Worm (Caenorhabditis elegans) whole organism, L4 larva: Measurements from ENCODE around the gene ama-1.

Experiments used
- D1046.2 ChIP-seq: fragments of 200-800 bp; sonication (Bioruptor generic); IDR thresholded peaks from 2 replicates; pipeline ENCODE4 v1.3.6; 2022; ENCODE audit warnings: missing genetic modification characterization, missing compliant biosample characterization
- F10B5.3 ChIP-seq: sonication (generic microtip); optimal IDR thresholded peaks from 2 replicates; lab custom pipeline; 2016; ENCODE audit warnings: mild to moderate bottlenecking, missing genetic modification characterization, missing compliant biosample characterization
- F37D6.2 ChIP-seq: sonication (generic microtip); optimal IDR thresholded peaks from 2 replicates; lab custom pipeline; 2016; ENCODE audit warnings: mild to moderate bottlenecking, missing genetic modification characterization, missing compliant biosample characterization
- Y48G9A.11 ChIP-seq: fragments of 200-800 bp; sonication (Bioruptor generic); IDR thresholded peaks from 2 replicates; pipeline ENCODE4 v1.3.6; 2022; ENCODE audit warnings: missing genetic modification reagents, missing genetic modification characterization, missing compliant biosample characterization
- Y5F2A.4 ChIP-seq: fragments of 200-800 bp; sonication (Bioruptor generic); optimal IDR thresholded peaks from 2 replicates; lab custom pipeline; 2018; ENCODE audit warnings: mild to moderate bottlenecking, missing genetic modification characterization, missing compliant biosample characterization
- aha-1 ChIP-seq: fragments of 150-350 bp; peaks from one replicate; lab custom pipeline; 2014; ENCODE audit warnings: missing biosample characterization, missing genetic modification characterization
- aly-2 ChIP-seq: sonication (generic microtip); optimal IDR thresholded peaks from 2 replicates; lab custom pipeline; 2018; ENCODE audit warnings: missing biosample characterization, missing genetic modification characterization
- ama-1 ChIP-seq: fragments of 150-350 bp; optimal IDR thresholded peaks from 2 replicates; lab custom pipeline; 2014; ENCODE audit warnings: inconsistent platforms, mixed read lengths
- attf-4 ChIP-seq: sonication (generic microtip); optimal IDR thresholded peaks from 3 replicates; lab custom pipeline; 2017; ENCODE audit warnings: missing biosample characterization, missing genetic modification characterization
- ceh-44 ChIP-seq: fragments of 200-800 bp; sonication (Bioruptor generic); IDR thresholded peaks from 2 replicates; pipeline ENCODE4 v1.3.6; 2022; ENCODE audit warnings: missing genetic modification reagents, missing genetic modification characterization, missing compliant biosample characterization
- ceh-62 ChIP-seq: sonication (generic microtip); optimal IDR thresholded peaks from 2 replicates; lab custom pipeline; 2017; ENCODE audit warnings: missing biosample characterization, missing genetic modification characterization
- ctbp-1 ChIP-seq: fragments of 200-800 bp; sonication (Bioruptor generic); IDR thresholded peaks from 2 replicates; pipeline ENCODE4 v1.3.6; 2022; ENCODE audit warnings: missing genetic modification reagents, missing genetic modification characterization, missing compliant biosample characterization
- daf-19 ChIP-seq: fragments of 200-800 bp; sonication (Bioruptor generic); conservative IDR thresholded peaks from 2 replicates; pipeline ENCODE4 v1.3.6; 2022; ENCODE audit warnings: missing genetic modification characterization, missing compliant biosample characterization
- dmd-9 ChIP-seq: fragments of 200-800 bp; sonication (Bioruptor generic); IDR thresholded peaks from 2 replicates; pipeline ENCODE4 v1.3.6; 2022; ENCODE audit warnings: missing genetic modification reagents, missing genetic modification characterization, missing compliant biosample characterization
- dpl-1 ChIP-seq: fragments of 150-350 bp; optimal IDR thresholded peaks from 2 replicates; lab custom pipeline; 2014; ENCODE audit warnings: missing biosample characterization, missing genetic modification reagents, missing genetic modification characterization
- duxl-1 ChIP-seq: sonication (generic microtip); optimal IDR thresholded peaks from 2 replicates; lab custom pipeline; 2016; ENCODE audit warnings: mild to moderate bottlenecking, missing genetic modification characterization, moderate library complexity, missing compliant biosample characterization; ENCODE audit not compliant: poor library complexity
- egl-43 ChIP-seq: fragments of 200-800 bp; sonication (Bioruptor generic); IDR thresholded peaks from 2 replicates; pipeline ENCODE4 v1.3.6; 2022; ENCODE audit warnings: missing genetic modification reagents, missing genetic modification characterization, missing compliant biosample characterization
- fkh-10 ChIP-seq: fragments of 150-350 bp; optimal IDR thresholded peaks from 2 replicates; lab custom pipeline; 2014; ENCODE audit warnings: missing biosample characterization, missing genetic modification reagents, missing genetic modification characterization
- hlh-11 ChIP-seq: fragments of 200-800 bp; sonication (Bioruptor generic); optimal IDR thresholded peaks from 2 replicates; lab custom pipeline; 2018; ENCODE audit warnings: mild to moderate bottlenecking, missing genetic modification characterization, missing compliant biosample characterization
- hlh-30 ChIP-seq: sonication (generic microtip); optimal IDR thresholded peaks from 2 replicates; lab custom pipeline; 2017; ENCODE audit warnings: antibody characterized with exemption, mild to moderate bottlenecking, missing genetic modification characterization, missing compliant biosample characterization; ENCODE audit not compliant: insufficient read depth
- jun-1 ChIP-seq: fragments of 150-350 bp; optimal IDR thresholded peaks from 2 replicates; lab custom pipeline; 2014; ENCODE audit warnings: missing biosample characterization, missing genetic modification reagents, missing genetic modification characterization
- lin-13 ChIP-seq: fragments of 150-350 bp; optimal IDR thresholded peaks from 2 replicates; lab custom pipeline; 2014; ENCODE audit warnings: missing biosample characterization, missing genetic modification reagents, missing genetic modification characterization
- lin-29 ChIP-seq: fragments of 200-800 bp; sonication (Bioruptor generic); IDR thresholded peaks from 2 replicates; pipeline ENCODE4 v1.3.6; 2022; ENCODE audit warnings: missing genetic modification reagents, missing genetic modification characterization, missing compliant biosample characterization
- lin-38 ChIP-seq: fragments of 200-800 bp; sonication (Bioruptor generic); IDR thresholded peaks from 2 replicates; pipeline ENCODE4 v1.3.6; 2022; ENCODE audit warnings: missing genetic modification reagents, missing genetic modification characterization, missing compliant biosample characterization
- lin-39 ChIP-seq: fragments of 150-350 bp; optimal IDR thresholded peaks from 2 replicates; lab custom pipeline; 2014; ENCODE audit warnings: missing biosample characterization, missing genetic modification reagents, missing genetic modification characterization
- lsy-2 ChIP-seq, 2 experiments: fragments of 150-350 bp in 1 of 2; sonication (generic microtip) in 1 of 2; optimal IDR thresholded peaks; 2 replicates each; lab custom pipeline; 2014 to 2017; ENCODE audit warnings: missing biosample characterization in 2 of 2, missing genetic modification characterization in 2 of 2
- mdl-1 ChIP-seq, 2 experiments: fragments of 150-350 bp in 1 of 2; sonication (generic microtip) in 1 of 2; optimal IDR thresholded peaks; 2 replicates each; lab custom pipeline; 2014 to 2017; ENCODE audit warnings: missing biosample characterization in 2 of 2, missing genetic modification characterization in 2 of 2
- mdt-29 ChIP-seq: fragments of 200-800 bp; sonication (Bioruptor generic); IDR thresholded peaks from 2 replicates; pipeline ENCODE4 v1.3.6; 2022; ENCODE audit warnings: missing genetic modification reagents, missing genetic modification characterization, missing compliant biosample characterization
- mes-2 ChIP-seq: sonication (generic microtip); optimal IDR thresholded peaks from 2 replicates; lab custom pipeline; 2016; ENCODE audit warnings: missing genotype, mild to moderate bottlenecking, missing genetic modification characterization, missing compliant biosample characterization; ENCODE audit not compliant: poor library complexity, severe bottlenecking
- nhr-11 ChIP-seq: fragments of 150-350 bp; optimal IDR thresholded peaks from 2 replicates; lab custom pipeline; 2014; ENCODE audit warnings: missing biosample characterization, missing genetic modification characterization
- nhr-237 ChIP-seq: sonication (generic microtip); optimal IDR thresholded peaks from 2 replicates; lab custom pipeline; 2017; ENCODE audit warnings: missing biosample characterization, missing genetic modification characterization
- nhr-41 ChIP-seq: fragments of 200-800 bp; sonication (Bioruptor generic); IDR thresholded peaks from 2 replicates; pipeline ENCODE4 v1.3.6; 2022; ENCODE audit warnings: missing genetic modification reagents, missing genetic modification characterization, missing compliant biosample characterization
- rbr-2 ChIP-seq: sonication (generic microtip); optimal IDR thresholded peaks from 2 replicates; lab custom pipeline; 2016; ENCODE audit warnings: missing genotype, missing genetic modification characterization, missing compliant biosample characterization
- set-16 ChIP-seq: fragments of 200-800 bp; sonication (Bioruptor generic); IDR thresholded peaks from 2 replicates; pipeline ENCODE4 v1.3.6; 2022; ENCODE audit warnings: missing genetic modification reagents, missing genetic modification characterization, missing compliant biosample characterization
- skn-1 ChIP-seq: fragments of 150-350 bp; optimal IDR thresholded peaks from 2 replicates; lab custom pipeline; 2014; ENCODE audit warnings: missing biosample characterization, missing genetic modification characterization
- snpc-1.2 ChIP-seq: fragments of 200-800 bp; sonication (Bioruptor generic); IDR thresholded peaks from 2 replicates; pipeline ENCODE4 v1.3.6; 2022; ENCODE audit warnings: missing genetic modification reagents, missing genetic modification characterization, missing compliant biosample characterization
- snpc-4 ChIP-seq: fragments of 150-350 bp; optimal IDR thresholded peaks from 2 replicates; lab custom pipeline; 2014; ENCODE audit warnings: missing biosample characterization, missing genetic modification characterization
- unc-130 ChIP-seq: sonication (generic microtip); optimal IDR thresholded peaks from 2 replicates; lab custom pipeline; 2016; ENCODE audit warnings: missing genetic modification reagents, missing genetic modification characterization, missing compliant biosample characterization
- unc-62 ChIP-seq, 3 experiments: fragments of 150-350 bp in 1 of 3; sonication (generic microtip); optimal IDR thresholded peaks in 2 of 3; peaks in 1 of 3; 1 replicate in 1 of 3; 2 replicates in 2 of 3; lab custom pipeline; 2014 to 2017; ENCODE audit warnings: missing biosample characterization in 3 of 3, missing genetic modification characterization in 3 of 3, missing genetic modification reagents in 3 of 3, missing genotype in 1 of 3
- vab-7 ChIP-seq: fragments of 200-800 bp; sonication (Bioruptor generic); IDR thresholded peaks from 2 replicates; pipeline ENCODE4 v1.3.6; 2022; ENCODE audit warnings: missing genetic modification reagents, missing genetic modification characterization, missing compliant biosample characterization
- zag-1 ChIP-seq: fragments of 150-350 bp; optimal IDR thresholded peaks from 2 replicates; lab custom pipeline; 2014; ENCODE audit warnings: missing biosample characterization, missing genetic modification characterization
- zfp-2 ChIP-seq: sonication (generic microtip); optimal IDR thresholded peaks from 2 replicates; lab custom pipeline; 2016; ENCODE audit warnings: mild to moderate bottlenecking, missing genetic modification characterization, missing compliant biosample characterization
- zip-2 ChIP-seq: fragments of 150-350 bp; optimal IDR thresholded peaks from 2 replicates; lab custom pipeline; 2014; ENCODE audit warnings: missing biosample characterization, missing genetic modification characterization
- ztf-7 ChIP-seq: fragments of 150-350 bp; optimal IDR thresholded peaks from 2 replicates; lab custom pipeline; 2014; ENCODE audit warnings: missing biosample characterization, missing genetic modification characterization

Gene ama-1

DNA sequence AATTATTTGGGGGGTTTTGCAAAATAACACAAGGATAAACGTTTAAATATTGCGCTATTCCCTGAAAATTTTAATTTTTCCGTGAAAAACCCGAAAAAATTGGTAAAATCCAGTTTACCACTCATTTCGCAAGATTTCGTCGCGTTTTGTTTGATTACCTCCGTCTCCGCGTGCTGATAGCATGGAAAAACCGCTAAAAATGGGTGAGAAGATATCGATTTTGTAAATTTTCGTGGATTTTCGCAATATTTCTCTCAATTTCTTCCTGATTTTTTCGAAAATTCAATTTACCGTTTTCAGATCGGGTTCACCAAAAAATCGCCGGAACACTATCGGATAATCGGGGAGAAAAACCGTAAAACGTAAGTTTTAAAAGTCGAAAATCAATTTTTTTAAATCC lies at the start of gene ama-1:
ama-1 (plus strand) TSS at position 301 of the 400 bp plus-strand sequence.
- TF ChIP-seq F10B5.3 (no peak), nhr-41 (GFP tag; lab: Robert Waterston, UW) (no peak), lin-29 (GFP tag; lab: Robert Waterston, UW) (no peak), dpl-1 (GFP tag; lab: Kevin White, UChicago) (no peak), snpc-1.2 (no peak), hlh-30 (tag; lab: Kevin White, UChicago) (no peak), nhr-11 (tag; lab: Kevin White, UChicago) (no peak)

DNA sequence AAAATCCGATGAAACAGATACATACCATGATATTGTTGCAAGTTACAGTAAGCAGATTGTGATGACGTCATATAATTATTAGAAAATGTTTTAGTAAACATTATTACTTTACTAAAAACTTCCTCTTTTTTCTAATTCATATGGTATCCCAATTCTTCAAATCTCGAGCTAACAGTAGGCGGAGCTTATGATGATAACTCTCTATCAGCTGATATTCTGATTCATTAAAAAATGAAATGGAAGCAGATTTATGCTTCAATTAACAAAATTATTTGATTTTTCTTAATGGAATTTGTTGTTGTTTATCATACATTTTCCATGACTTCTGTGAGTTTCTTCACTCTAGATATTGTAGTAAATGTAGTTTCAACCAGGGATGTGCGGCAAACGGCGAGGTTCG lies 43.6 kb upstream of the ama-1 start, which contains the start of gene pax-2:
pax-2 (minus strand) TSS at position 101 of the 400 bp plus-strand sequence.
- TF ChIP-seq skn-1 (tag; lab: Kevin White, UChicago): no peak
- TF ChIP-seq vab-7 (GFP tag; lab: Robert Waterston, UW): no peak
- no peak for TF ChIP-seq ceh-62 (tag; lab: Kevin White, UChicago)
- TF ChIP-seq attf-4 (tag; lab: Kevin White, UChicago): no peak
- TF ChIP-seq zip-2 (tag; lab: Kevin White, UChicago): no peak
- TF ChIP-seq hlh-11 (tag; lab: Kevin White, UChicago): no peak
- no peak for TF ChIP-seq Y48G9A.11 (GFP tag; lab: Robert Waterston, UW)
- TF ChIP-seq fkh-10: no peak
- TF ChIP-seq ceh-44 (GFP tag; lab: Robert Waterston, UW): no peak
- no peak for TF ChIP-seq D1046.2 (GFP tag; lab: Robert Waterston, UW)
- no peak for TF ChIP-seq aha-1 (tag; lab: Kevin White, UChicago)
- no peak for TF ChIP-seq lin-13 (GFP tag; lab: Kevin White, UChicago)
- TF ChIP-seq duxl-1 (tag; lab: Kevin White, UChicago): no peak

DNA sequence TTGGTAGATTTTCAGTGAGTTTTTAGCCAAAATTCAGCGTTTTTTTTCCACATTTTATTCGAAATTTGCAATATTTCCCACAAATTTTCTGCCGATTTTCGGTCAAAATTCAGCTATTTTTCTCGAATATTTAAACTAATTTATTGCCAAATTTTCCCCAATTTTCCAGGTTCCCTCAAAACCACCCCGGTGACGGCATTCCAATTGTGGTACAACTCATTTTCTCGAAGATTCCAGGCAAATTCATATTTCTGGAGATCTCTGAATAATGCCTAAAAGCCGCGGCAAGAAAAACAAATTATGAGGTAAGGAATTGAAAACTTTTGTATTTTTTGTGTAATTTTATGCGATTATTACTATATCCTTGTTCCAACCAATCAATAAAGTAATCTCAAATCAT lies 40.8 kb upstream of the ama-1 start, which contains the start of gene osgn-1:
osgn-1 (plus strand) TSS at position 301 of the 400 bp plus-strand sequence.
- TF ChIP-seq zfp-2: no peak
- no peak for TF ChIP-seq F37D6.2 (tag; lab: Kevin White, UChicago)
- TF ChIP-seq mdt-29 (GFP tag; lab: Robert Waterston, UW): no peak
- TF ChIP-seq egl-43 (GFP tag; lab: Robert Waterston, UW): no peak
- TF ChIP-seq ama-1 (lab: Kevin White, UChicago): no peak
- no peak for TF ChIP-seq zip-2 (tag; lab: Kevin White, UChicago)
- TF ChIP-seq nhr-237 (tag; lab: Kevin White, UChicago): no peak
- TF ChIP-seq zag-1 (tag; lab: Kevin White, UChicago): no peak

- TF ChIP-seq snpc-4 (no peak), lin-38 (GFP tag; lab: Robert Waterston, UW) (no peak), daf-19 (no peak), ama-1 (lab: Kevin White, UChicago) (no peak), lin-29 (GFP tag; lab: Robert Waterston, UW) (no peak)
These were observed 38.8 kb upstream of the ama-1 start for ce11 chrIV:4209084-4209483.

DNA sequence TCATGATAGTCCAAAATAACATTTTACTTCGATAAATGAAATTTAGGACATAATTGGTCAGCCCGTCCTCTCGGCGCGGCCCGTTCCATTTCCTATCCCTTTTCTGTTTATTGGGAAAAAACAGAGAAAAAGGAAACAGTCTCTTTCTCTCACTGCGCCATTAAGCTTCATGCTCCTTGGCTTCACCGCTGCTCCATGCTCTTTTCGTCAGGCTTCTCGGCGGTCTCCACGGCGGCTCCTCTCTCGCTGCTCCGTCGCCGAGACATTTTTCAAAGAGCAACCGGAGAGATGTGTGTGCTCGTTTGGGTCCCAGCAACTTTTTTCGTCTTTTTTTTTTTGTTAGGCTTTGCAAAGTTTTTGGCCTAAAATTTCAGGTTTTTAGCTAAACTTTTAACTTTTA lies 37.0 kb upstream of the ama-1 start:
- TF ChIP-seq lsy-2 (tag; optimal IDR thresholded peaks at IDR 0.05; lab: Kevin White, UChicago): peak in 1 of 2 experiments; percentile 5
- TF ChIP-seq mes-2 (tag; lab: Kevin White, UChicago): peak; percentile 12
- no peak for TF ChIP-seq aly-2 (tag; lab: Kevin White, UChicago)
- peak; percentile 33 to 67 for TF ChIP-seq mdl-1 (tag; optimal IDR thresholded peaks at IDR 0.05; lab: Kevin White, UChicago)
- TF ChIP-seq dmd-9 (GFP tag; lab: Robert Waterston, UW): no peak
- peak; percentile 74 for TF ChIP-seq set-16 (GFP tag; lab: Robert Waterston, UW)
- no peak for TF ChIP-seq skn-1 (tag; lab: Kevin White, UChicago)
- no peak for TF ChIP-seq egl-43 (GFP tag; lab: Robert Waterston, UW)
- no peak for TF ChIP-seq ztf-7 (tag; lab: Kevin White, UChicago)
- 0 out of 2 replicates have a peak, but pooled peaks have one; percentile 20 for TF ChIP-seq ctbp-1 (GFP tag; lab: Robert Waterston, UW)
- no peak for TF ChIP-seq jun-1 (tag; lab: Kevin White, UChicago)
- no peak for TF ChIP-seq lin-39 (tag; lab: Kevin White, UChicago)
- peak; percentile 2 for TF ChIP-seq hlh-11 (tag; lab: Kevin White, UChicago)
- TF ChIP-seq unc-62 (GFP tag; optimal IDR thresholded peaks at IDR 0.05 in 1 of 2; lab: Kevin White, UChicago): peak in 1 of 2 experiments; percentile 78
- TF ChIP-seq unc-62 (tag; optimal IDR thresholded peaks at IDR 0.05; lab: Kevin White, UChicago): no peak
- TF ChIP-seq rbr-2: peak; percentile 44
- no peak for TF ChIP-seq unc-130 (GFP tag; lab: Kevin White, UChicago)
- no peak for TF ChIP-seq snpc-1.2
- TF ChIP-seq mdt-29 (GFP tag; lab: Robert Waterston, UW): no peak
- TF ChIP-seq F10B5.3: no peak
- no peak for TF ChIP-seq Y5F2A.4
- no peak for TF ChIP-seq Y48G9A.11 (GFP tag; lab: Robert Waterston, UW)
